Fruit fly (Drosophila melanogaster) whole organism, pupa: ENCODE measurements around the gene CG32679.

Experiments used
- CG4496 ChIP-seq: fragments of 200-800 bp; sonication (Bioruptor generic); IDR thresholded peaks from 3 replicates; pipeline ENCODE4 v1.3.6; 2022; ENCODE audit warnings: missing biosample characterization, missing genetic modification characterization
- EcR ChIP-seq: fragments of 200-800 bp; sonication (Bioruptor generic); optimal IDR thresholded peaks from 3 replicates; lab custom pipeline; 2019; ENCODE audit warnings: missing biosample characterization, missing genetic modification characterization, mild to moderate bottlenecking, moderate library complexity, missing genetic modification reagents
- Pif1A ChIP-seq: fragments of 200-800 bp; sonication (Bioruptor generic); optimal IDR thresholded peaks from 3 replicates; lab custom pipeline; 2016; ENCODE audit warnings: missing biosample characterization, missing genetic modification characterization
- Snoo ChIP-seq: fragments of 200-800 bp; sonication (Bioruptor generic); optimal IDR thresholded peaks from 3 replicates; lab custom pipeline; 2017; ENCODE audit warnings: missing biosample characterization, mild to moderate bottlenecking, missing genetic modification characterization, inconsistent platforms

dm6 chrX:10398959-10399358 lies 31.7 kb upstream of the CG32679 start:
- TF ChIP-seq Snoo (tag; lab: Kevin White, UChicago), result no peak
- no peak for TF ChIP-seq Pif1A (GFP tag; lab: Kevin White, UChicago)
- no peak for TF ChIP-seq CG4496 (GFP tag; lab: Robert Waterston, UW)
- no peak for TF ChIP-seq EcR (GFP tag; lab: Kevin White, UChicago)
